Worm (Caenorhabditis elegans): ENCODE results near the gene C02F12.8.

DNA sequence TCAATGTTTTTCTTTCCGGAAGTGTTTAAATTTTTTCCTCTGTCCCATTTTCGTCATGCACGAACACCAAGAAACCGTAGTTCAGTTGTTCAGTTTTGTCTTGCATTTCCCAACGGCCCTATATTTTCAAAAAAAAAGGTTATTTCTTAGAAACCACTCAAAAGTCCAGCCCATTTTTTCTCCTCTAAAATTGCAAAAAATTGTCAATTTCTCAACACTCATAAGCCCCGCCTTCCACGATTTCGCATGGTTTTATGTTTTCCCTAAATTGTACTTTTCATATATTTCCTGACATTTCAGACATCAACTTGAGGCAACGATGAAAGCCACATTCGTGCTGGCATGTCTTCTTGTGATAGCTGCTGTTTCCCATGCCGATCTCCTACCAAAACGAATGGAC is 34.2 kb upstream of the C02F12.8 start, which contains the start of gene nlp-1:
- TF ChIP-seq fkh-10 (GFP tag; optimal IDR thresholded peaks at IDR 0.05) (no peak), snpc-4 (tag; optimal IDR thresholded peaks at IDR 0.05) (no peak), elt-3 (tag; optimal IDR thresholded peaks at IDR 0.05) (no peak), pag-3 (tag; optimal IDR thresholded peaks at IDR 0.05; ENCODE audit: borderline replicate concordance, insufficient read depth) (no peak), egl-27 (tag; optimal IDR thresholded peaks at IDR 0.05) (no peak), blmp-1 (tag; optimal IDR thresholded peaks at IDR 0.05) (no peak), lin-15B (tag; optimal IDR thresholded peaks at IDR 0.05) (no peak), nhr-12 (tag; optimal IDR thresholded peaks at IDR 0.05) (no peak), ama-1 (optimal IDR thresholded peaks at IDR 0.05) (no peak), mab-9 (GFP tag; IDR thresholded peaks at IDR 0.05) (no peak)
